Fruit fly (Drosophila melanogaster): Measurements from ENCODE around the gene Tengl2.

Gene Tengl2

DNA sequence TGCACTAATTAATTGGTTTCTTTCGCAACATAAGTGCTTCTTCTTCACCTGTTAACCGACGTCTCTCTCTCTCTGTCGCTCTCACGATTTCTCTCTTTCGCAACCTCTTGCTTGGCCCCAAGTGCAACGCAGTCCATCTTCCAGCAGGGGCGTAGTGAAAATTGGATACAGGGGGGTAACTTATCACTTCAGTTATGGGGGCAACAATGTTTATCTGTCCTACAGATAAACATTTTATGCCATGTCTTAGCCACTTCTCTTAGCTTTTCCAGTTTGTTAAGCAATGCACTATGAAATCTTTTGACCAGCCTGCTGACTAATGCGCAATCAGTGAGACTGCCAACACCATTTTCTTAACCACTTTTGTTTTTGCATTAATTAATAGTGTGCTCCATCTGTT, 11.9 kb downstream of the Tengl2 start (continued):
- no peak for TF ChIP-seq CG30431 (GFP tag; optimal IDR thresholded peaks at IDR 0.05)
- TF ChIP-seq CG4424 (GFP tag; optimal IDR thresholded peaks at IDR 0.05) = peak; percentile 34
- peak; percentile 24 for TF ChIP-seq CG12659 (GFP tag; optimal IDR thresholded peaks at IDR 0.05)
- 0 out of 2 replicates have a peak, but pooled peaks have one; percentile 16 for TF ChIP-seq GATAe (GFP tag; conservative IDR thresholded peaks at IDR 0.05)
- TF ChIP-seq NC2β (GFP tag; optimal IDR thresholded peaks at IDR 0.05) = peak; percentile 3
- TF ChIP-seq ems (GFP tag; optimal IDR thresholded peaks at IDR 0.05) = no peak
- no peak for TF ChIP-seq jing (GFP tag; optimal IDR thresholded peaks at IDR 0.05)
- TF ChIP-seq pzg (GFP tag; optimal IDR thresholded peaks at IDR 0.05) = no peak
- no peak for TF ChIP-seq da (GFP tag; optimal IDR thresholded peaks at IDR 0.05)
- TF ChIP-seq CG10147 (GFP tag; optimal IDR thresholded peaks at IDR 0.05) = no peak
- no peak for TF ChIP-seq CG7839 (tag; optimal IDR thresholded peaks at IDR 0.05)
- peak; percentile 35 for TF ChIP-seq CG8388 (GFP tag; optimal IDR thresholded peaks at IDR 0.05)
- no peak for TF ChIP-seq fd64A (GFP tag; optimal IDR thresholded peaks at IDR 0.05)
- no peak for TF ChIP-seq aop (GFP tag; IDR thresholded peaks at IDR 0.05)
- peak; percentile 15 for TF ChIP-seq CG10543 (GFP tag; optimal IDR thresholded peaks at IDR 0.05)
- no peak for TF ChIP-seq CG4820 (GFP tag; optimal IDR thresholded peaks at IDR 0.05)
- no peak for TF ChIP-seq Usf (GFP tag; optimal IDR thresholded peaks at IDR 0.05)
- TF ChIP-seq CG33213 (GFP tag; optimal IDR thresholded peaks at IDR 0.05) = no peak
- TF ChIP-seq CG11695 (GFP tag; IDR thresholded peaks at IDR 0.05) = peak; percentile 45; the same call in 1 of the 3 replicates
- peak; percentile 42 for TF ChIP-seq Hsf (GFP tag; optimal IDR thresholded peaks at IDR 0.05)
- TF ChIP-seq CG12236 (GFP tag; optimal IDR thresholded peaks at IDR 0.05) = no peak
- TF ChIP-seq CG18764 (GFP tag; optimal IDR thresholded peaks at IDR 0.05) = no peak
- TF ChIP-seq ap (GFP tag; IDR thresholded peaks at IDR 0.05) = peak; percentile 54
- TF ChIP-seq toy (GFP tag; IDR thresholded peaks at IDR 0.05) = no peak

DNA sequence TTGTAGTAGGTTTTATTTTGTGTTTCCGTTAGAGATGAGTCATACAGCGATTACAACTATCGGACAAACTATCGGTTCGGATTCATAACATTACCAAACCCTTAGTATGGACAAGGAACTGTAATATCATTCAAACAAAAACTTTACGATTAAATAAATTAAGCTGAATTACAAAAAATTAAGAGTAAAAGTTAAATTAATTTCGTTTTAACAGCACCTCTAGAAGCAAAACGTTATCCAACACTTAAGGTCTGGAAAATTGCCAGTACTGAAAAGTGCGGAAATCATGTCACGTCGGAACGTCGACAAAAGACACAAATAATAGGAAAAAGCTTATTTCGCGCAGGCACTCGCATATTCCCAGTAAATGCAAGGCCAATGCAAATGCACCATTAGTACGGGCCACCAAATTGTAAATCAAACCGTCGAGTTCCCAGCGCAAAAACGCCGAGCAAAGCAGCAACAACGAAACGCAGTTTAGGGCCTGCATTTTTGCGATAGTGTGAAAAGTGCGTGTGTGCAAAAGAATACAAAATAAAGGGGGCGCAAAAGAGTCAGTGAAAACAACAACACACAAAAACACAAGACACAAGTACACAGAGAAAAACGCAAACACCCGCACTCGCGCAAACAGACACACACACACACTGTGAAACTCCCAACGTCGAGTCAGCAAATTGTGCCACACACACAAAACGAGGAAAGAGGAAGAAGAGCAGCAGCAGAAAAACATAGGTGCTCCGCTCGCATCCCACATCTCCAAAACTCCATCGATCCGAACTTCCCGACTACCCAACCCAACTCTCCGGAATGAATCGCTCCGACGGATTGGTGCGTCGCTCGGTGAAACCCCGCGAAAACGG, 12.7 kb downstream of the Tengl2 start, which contains the start of the genes CG15387 and sau:
TSS of gene CG15387 (minus strand) at position 36 of the 863 bp plus-strand sequence.
TSS of gene sau (plus strand) at position 84 of the 863 bp plus-strand sequence.
- TF ChIP-seq chn (GFP tag; optimal IDR thresholded peaks at IDR 0.05) (peak; percentile 93), CG4404 (GFP tag; IDR thresholded peaks at IDR 0.05) (peak; percentile 79), Lpt (GFP tag; optimal IDR thresholded peaks at IDR 0.05) (no peak), emc (GFP tag; optimal IDR thresholded peaks at IDR 0.05) (peak; percentile 68), CHES-1-like (GFP tag; optimal IDR thresholded peaks at IDR 0.05) (peak; percentile 90), maf-S (GFP tag; optimal IDR thresholded peaks at IDR 0.05) (peak; percentile 89), CG31365 (tag; optimal IDR thresholded peaks at IDR 0.05) (no peak), Ssrp (tag; optimal IDR thresholded peaks at IDR 0.05) (peak; percentile 81), cg (GFP tag; optimal IDR thresholded peaks at IDR 0.05) (peak; percentile 73), nau (GFP tag; optimal IDR thresholded peaks at IDR 0.05) (peak; percentile 71), CG16815 (GFP tag; optimal IDR thresholded peaks at IDR 0.05) (peak; percentile 70), CG13287 (GFP tag; IDR thresholded peaks at IDR 0.05; ENCODE audit: partially characterized antibody) (peak; percentile 95), dmrt11E (tag; optimal IDR thresholded peaks at IDR 0.05) (peak; percentile 86), tap (tag; optimal IDR thresholded peaks at IDR 0.05) (peak; percentile 76), dati (GFP tag; IDR thresholded peaks at IDR 0.05) (0 out of 2 replicates have a peak, but pooled peaks have one; percentile 29), ftz-f1 (GFP tag; optimal IDR thresholded peaks at IDR 0.05) (peak; percentile 53), HLHmδ (GFP tag; optimal IDR thresholded peaks at IDR 0.05) (no peak), Rx (GFP tag; IDR thresholded peaks at IDR 0.05) (peak; percentile 66), Myb (GFP tag; optimal IDR thresholded peaks at IDR 0.05) (peak; percentile 80), jing (GFP tag; optimal IDR thresholded peaks at IDR 0.05) (peak; percentile 9), tup (GFP tag; optimal IDR thresholded peaks at IDR 0.05) (peak; percentile 79), Oaz (GFP tag; IDR thresholded peaks at IDR 0.05) (peak; percentile 55), twi (tag; optimal IDR thresholded peaks at IDR 0.05) (peak; percentile 78), ash1 (GFP tag; optimal IDR thresholded peaks at IDR 0.05) (no peak), Dp (GFP tag; optimal IDR thresholded peaks at IDR 0.05) (peak; percentile 16), CG8944 (GFP tag; optimal IDR thresholded peaks at IDR 0.05) (peak; percentile 93), CG12219 (GFP tag; optimal IDR thresholded peaks at IDR 0.05) (peak; percentile 69)
